Worm (Caenorhabditis elegans): ENCODE data around the gene B0222.1.

Gene B0222.1

DNA sequence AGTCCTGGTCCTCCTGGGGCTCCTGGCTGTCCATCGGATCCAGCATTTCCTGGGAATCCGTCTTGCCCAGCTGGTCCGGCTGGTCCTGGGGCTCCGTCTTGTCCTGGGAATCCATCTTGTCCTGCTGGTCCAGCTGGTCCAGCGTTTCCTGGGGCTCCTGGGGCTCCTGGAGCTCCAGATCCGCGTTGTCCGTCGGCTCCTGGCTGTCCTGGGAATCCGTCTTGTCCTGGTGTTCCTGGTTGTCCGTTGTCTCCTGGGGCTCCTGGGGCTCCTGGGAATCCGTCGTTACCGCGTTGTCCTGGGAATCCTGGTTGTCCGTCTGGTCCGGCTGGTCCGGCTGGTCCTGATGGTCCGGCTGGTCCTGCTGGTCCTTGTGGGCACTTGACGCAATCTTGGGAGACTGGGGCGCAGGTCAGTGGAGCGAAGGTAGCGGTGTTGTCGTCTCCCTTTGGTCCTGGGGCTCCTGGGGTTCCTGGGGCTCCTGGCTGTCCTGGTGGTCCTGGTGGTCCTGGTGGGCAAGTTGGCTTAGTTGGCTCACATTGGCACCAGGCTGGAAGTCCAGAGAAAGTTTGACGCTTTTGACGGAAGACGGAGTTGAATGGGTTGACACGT lies 28.2 kb downstream of the B0222.1 start:
- no peak for TF ChIP-seq zag-1 (tag; optimal IDR thresholded peaks at IDR 0.05)
- no peak for TF ChIP-seq elt-1 (tag; optimal IDR thresholded peaks at IDR 0.05)
- no peak for TF ChIP-seq mbf-1 (tag; optimal IDR thresholded peaks at IDR 0.05)
- no peak for TF ChIP-seq nhr-21 (tag; optimal IDR thresholded peaks at IDR 0.05)
- TF ChIP-seq nhr-237 (tag; optimal IDR thresholded peaks at IDR 0.05): no peak
- no peak for TF ChIP-seq nhr-12 (tag; optimal IDR thresholded peaks at IDR 0.05)
- TF ChIP-seq blmp-1 (tag; optimal IDR thresholded peaks at IDR 0.05; ENCODE audit: insufficient read depth): no peak
- TF ChIP-seq sma-3 (GFP tag; optimal IDR thresholded peaks at IDR 0.05): no peak
- TF ChIP-seq ztf-1 (GFP tag; conservative IDR thresholded peaks at IDR 0.05): no peak
- TF ChIP-seq unc-39 (tag; optimal IDR thresholded peaks at IDR 0.05): no peak
- no peak for TF ChIP-seq crh-2 (tag; optimal IDR thresholded peaks at IDR 0.05)
- no peak for TF ChIP-seq lin-13 (GFP tag; optimal IDR thresholded peaks at IDR 0.05)
- no peak for TF ChIP-seq peb-1 (tag; optimal IDR thresholded peaks at IDR 0.05)
- TF ChIP-seq snpc-4 (tag; optimal IDR thresholded peaks at IDR 0.05): no peak
- TF ChIP-seq alr-1 (tag; optimal IDR thresholded peaks at IDR 0.05): no peak
- no peak for TF ChIP-seq ama-1 (optimal IDR thresholded peaks at IDR 0.05)
- no peak for TF ChIP-seq nhr-77 (tag; optimal IDR thresholded peaks at IDR 0.05)
- no peak for TF ChIP-seq nhr-23 (tag; optimal IDR thresholded peaks at IDR 0.05)
- TF ChIP-seq C34F6.9 (tag; optimal IDR thresholded peaks at IDR 0.05): no peak
- TF ChIP-seq ceh-82 (tag; optimal IDR thresholded peaks at IDR 0.05): no peak

DNA sequence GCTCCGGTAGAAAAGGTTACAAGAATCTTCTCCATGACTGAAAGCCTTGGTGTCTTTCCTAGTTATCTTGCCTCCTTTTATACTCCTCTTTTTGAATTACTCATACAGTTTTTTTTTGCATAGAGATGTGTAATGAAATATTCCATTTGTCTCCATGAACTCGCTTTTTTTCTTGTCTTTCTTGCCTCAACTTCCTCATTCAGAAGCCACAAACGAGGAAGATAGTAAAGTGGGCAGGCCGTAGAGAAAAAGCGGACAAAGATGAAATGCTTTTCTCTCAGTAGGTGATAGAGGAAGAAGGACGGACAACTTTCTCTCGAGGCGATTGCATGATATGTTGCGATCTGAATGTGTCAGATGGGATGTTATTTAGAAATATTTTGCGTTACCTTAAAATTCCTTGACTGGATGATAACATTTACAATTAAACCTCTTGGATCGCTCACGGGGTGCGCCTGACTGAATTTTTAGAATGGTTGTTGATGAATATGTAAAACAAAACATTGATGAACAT lies 29.0 kb downstream of the B0222.1 start, which contains the start of gene col-145:
col-145 (minus strand) TSS at position 51 of the 514 bp plus-strand sequence.
- no peak for TF ChIP-seq fos-1 (tag; optimal IDR thresholded peaks at IDR 0.05)
- TF ChIP-seq blmp-1 (tag; optimal IDR thresholded peaks at IDR 0.05; ENCODE audit: insufficient read depth): peak; percentile 62

DNA sequence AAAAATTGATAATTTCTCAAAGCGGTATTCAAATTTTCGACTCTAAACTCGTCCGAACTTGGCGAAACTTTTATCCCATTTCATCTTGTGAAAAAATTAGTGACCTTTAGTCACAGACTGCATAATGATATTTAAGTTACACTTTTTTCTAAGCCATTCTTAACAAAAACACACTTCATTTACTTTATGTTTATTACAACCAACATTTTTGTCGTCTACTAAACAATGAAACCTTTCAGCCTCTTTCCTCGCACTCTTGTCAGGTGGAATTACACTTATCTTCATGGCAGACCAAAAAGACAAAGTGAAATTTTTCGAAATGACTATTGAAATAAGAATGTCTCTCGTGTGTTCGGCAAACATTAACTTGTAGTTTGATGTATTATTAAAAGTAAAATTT lies 29.8 kb downstream of the B0222.1 start:
- TF ChIP-seq mdl-1 (tag; optimal IDR thresholded peaks at IDR 0.05) (no peak), R02D3.7 (tag; optimal IDR thresholded peaks at IDR 0.05) (no peak), lin-13 (GFP tag; optimal IDR thresholded peaks at IDR 0.05) (peak; percentile 17), peb-1 (tag; optimal IDR thresholded peaks at IDR 0.05) (no peak), skn-1 (tag; optimal IDR thresholded peaks at IDR 0.05) (no peak), aly-2 (tag; optimal IDR thresholded peaks at IDR 0.05) (no peak), sma-9 (GFP tag; optimal IDR thresholded peaks at IDR 0.05) (no peak), sma-9 (tag; optimal IDR thresholded peaks at IDR 0.05) (no peak), alr-1 (tag; optimal IDR thresholded peaks at IDR 0.05) (no peak), ama-1 (optimal IDR thresholded peaks at IDR 0.05) (peak; percentile 93), nhr-12 (tag; optimal IDR thresholded peaks at IDR 0.05) (no peak), nhr-237 (tag; optimal IDR thresholded peaks at IDR 0.05) (no peak), ztf-11 (tag; optimal IDR thresholded peaks at IDR 0.05) (no peak), nhr-129 (tag; optimal IDR thresholded peaks at IDR 0.05) (no peak), zag-1 (tag; optimal IDR thresholded peaks at IDR 0.05) (no peak), blmp-1 (tag; optimal IDR thresholded peaks at IDR 0.05; ENCODE audit: insufficient read depth) (peak; percentile 0), ztf-4 (tag; optimal IDR thresholded peaks at IDR 0.05) (peak; percentile 6), unc-55 (GFP tag; optimal IDR thresholded peaks at IDR 0.05) (no peak), crh-2 (tag; optimal IDR thresholded peaks at IDR 0.05) (peak; percentile 23), ceh-82 (tag; optimal IDR thresholded peaks at IDR 0.05) (no peak), sma-3 (GFP tag; optimal IDR thresholded peaks at IDR 0.05) (peak; percentile 14), dmd-4 (tag; optimal IDR thresholded peaks at IDR 0.05) (no peak), nhr-25 (tag; optimal IDR thresholded peaks at IDR 0.05) (peak; percentile 91), nhr-21 (tag; optimal IDR thresholded peaks at IDR 0.05) (peak; percentile 28)

DNA sequence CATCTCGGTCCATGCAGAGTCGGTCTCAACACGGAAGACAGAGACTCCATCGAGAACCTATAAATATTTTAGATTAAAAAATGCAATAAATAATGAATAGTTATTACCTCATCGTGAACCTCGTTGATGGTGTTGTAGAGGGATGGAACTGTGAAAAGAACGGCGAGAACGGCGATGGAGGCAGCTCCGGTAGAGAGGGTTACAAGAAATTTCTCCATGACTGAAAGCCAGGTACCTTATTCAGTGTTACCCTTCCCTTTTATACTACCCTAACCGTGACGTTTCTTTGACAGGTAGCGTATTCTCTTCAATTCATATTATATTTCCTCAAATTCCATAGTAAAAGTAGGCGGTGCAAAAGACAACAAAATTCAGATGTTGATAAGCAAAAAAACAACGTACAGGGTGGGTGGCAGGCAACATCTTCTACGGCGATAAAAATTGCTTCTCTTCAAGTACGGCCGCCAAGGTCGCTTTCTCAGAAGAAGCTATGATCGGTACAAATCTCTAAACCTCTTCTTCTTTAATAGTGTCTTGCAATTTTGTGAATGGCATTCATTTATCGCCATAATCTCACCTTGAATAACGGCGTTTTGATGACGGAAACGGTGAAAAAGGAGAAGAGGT lies 31.1 kb downstream of the B0222.1 start, which contains the start of gene col-10:
col-10 (minus strand) TSS at position 235 of the 627 bp plus-strand sequence.
- TF ChIP-seq egl-27 (tag; optimal IDR thresholded peaks at IDR 0.05) (peak; percentile 19), crh-2 (tag; optimal IDR thresholded peaks at IDR 0.05) (peak; percentile 47), Y55F3AM.14 (GFP tag; optimal IDR thresholded peaks at IDR 0.05) (no peak), ama-1 (optimal IDR thresholded peaks at IDR 0.05) (peak; percentile 91), fos-1 (tag; optimal IDR thresholded peaks at IDR 0.05) (peak; percentile 3), nhr-10 (tag; optimal IDR thresholded peaks at IDR 0.05) (no peak), sma-9 (GFP tag; optimal IDR thresholded peaks at IDR 0.05) (peak; percentile 39), sma-9 (tag; optimal IDR thresholded peaks at IDR 0.05) (no peak), blmp-1 (tag; optimal IDR thresholded peaks at IDR 0.05; ENCODE audit: insufficient read depth) (peak; percentile 5), nhr-25 (tag; optimal IDR thresholded peaks at IDR 0.05) (peak; percentile 44), sma-3 (GFP tag; optimal IDR thresholded peaks at IDR 0.05) (peak; percentile 32), C34F6.9 (tag; optimal IDR thresholded peaks at IDR 0.05) (no peak), ceh-16 (tag; optimal IDR thresholded peaks at IDR 0.05) (peak; percentile 31)
